Fruit fly (Drosophila melanogaster) whole organism, embryonic: ENCODE measurements around the gene grass.

Experiments
- Abd-B ChIP-seq: fragments of 200-800 bp; sonication (Bioruptor generic); optimal IDR thresholded peaks from 2 replicates; lab custom pipeline; 2018; ENCODE audit warnings: missing biosample characterization, mild to moderate bottlenecking, missing genetic modification characterization, moderate library complexity
- Atf3 ChIP-seq: fragments of 200-800 bp; sonication (Bioruptor generic); optimal IDR thresholded peaks from 3 replicates; lab custom pipeline; 2016; ENCODE audit warnings: missing biosample characterization, missing genetic modification characterization
- BtbVII ChIP-seq: fragments of 200-800 bp; sonication (Bioruptor generic); optimal IDR thresholded peaks from 3 replicates; lab custom pipeline; 2017; ENCODE audit warnings: missing biosample characterization, mild to moderate bottlenecking, missing genetic modification characterization
- CG10209 ChIP-seq: fragments of 200-800 bp; sonication (Bioruptor generic); optimal IDR thresholded peaks from 3 replicates; lab custom pipeline; 2017; ENCODE audit warnings: missing biosample characterization, mild to moderate bottlenecking, missing genetic modification characterization, missing genetic modification reagents
- CG10431 ChIP-seq: fragments of 200-800 bp; sonication (Bioruptor generic); optimal IDR thresholded peaks from 3 replicates; lab custom pipeline; 2018; ENCODE audit warnings: missing biosample characterization, mild to moderate bottlenecking, missing genetic modification characterization
- CG1233 ChIP-seq: fragments of 200-800 bp; sonication (Bioruptor generic); optimal IDR thresholded peaks from 4 replicates; lab custom pipeline; 2018; ENCODE audit warnings: missing biosample characterization, mild to moderate bottlenecking, missing genetic modification characterization
- CG12769 ChIP-seq: fragments of 200-800 bp; sonication (Bioruptor generic); optimal IDR thresholded peaks from 2 replicates; lab custom pipeline; 2019; ENCODE audit warnings: missing biosample characterization, mild to moderate bottlenecking, missing genetic modification characterization, moderate library complexity
- CG15269 ChIP-seq: fragments of 200-800 bp; sonication (Bioruptor generic); optimal IDR thresholded peaks from 2 replicates; lab custom pipeline; 2018; ENCODE audit warnings: missing biosample characterization, mild to moderate bottlenecking, missing genetic modification characterization, moderate library complexity
- CG15479 ChIP-seq: fragments of 200-800 bp; sonication (Bioruptor generic); optimal IDR thresholded peaks from 3 replicates; lab custom pipeline; 2019; ENCODE audit warnings: missing biosample characterization, mild to moderate bottlenecking, missing genetic modification characterization, moderate library complexity
- CG1832 ChIP-seq: fragments of 200-800 bp; sonication (Bioruptor generic); optimal IDR thresholded peaks from 2 replicates; lab custom pipeline; 2017; ENCODE audit warnings: missing biosample characterization, mild to moderate bottlenecking, missing genetic modification characterization, inconsistent platforms
- CG2875 ChIP-seq: fragments of 200-800 bp; sonication (Bioruptor generic); optimal IDR thresholded peaks from 2 replicates; lab custom pipeline; 2017; ENCODE audit warnings: missing biosample characterization, mild to moderate bottlenecking, missing genetic modification characterization, missing genetic modification reagents
- CG2889 ChIP-seq: fragments of 200-800 bp; sonication (Bioruptor generic); IDR thresholded peaks from 3 replicates; pipeline ENCODE4 v1.3.6; 2022; ENCODE audit warnings: missing biosample characterization, missing genetic modification characterization
- CG4328 ChIP-seq: fragments of 200-800 bp; sonication (Bioruptor generic); optimal IDR thresholded peaks from 3 replicates; lab custom pipeline; 2017; ENCODE audit warnings: missing biosample characterization, missing genetic modification reagents, missing genetic modification characterization
- CG4360 ChIP-seq: fragments of 200-800 bp; sonication (Bioruptor generic); IDR thresholded peaks from 2 replicates; pipeline ENCODE4 v1.3.6; 2022; ENCODE audit warnings: missing biosample characterization, missing genetic modification characterization
- CG4730 ChIP-seq: fragments of 200-800 bp; sonication (Bioruptor generic); IDR thresholded peaks from 2 replicates; pipeline ENCODE4 v1.3.6; 2022; ENCODE audit warnings: missing biosample characterization, missing genetic modification characterization
- CG6689 ChIP-seq: fragments of 200-800 bp; sonication (Bioruptor generic); IDR thresholded peaks from 2 replicates; pipeline ENCODE4 v1.3.6; 2022; ENCODE audit warnings: missing biosample characterization, missing genetic modification characterization
- CG8290 ChIP-seq, 3 experiments: fragments of 200-800 bp; sonication (Bioruptor generic); optimal IDR thresholded peaks; 2 replicates each; lab custom pipeline; 2016 to 2019; ENCODE audit warnings: missing biosample characterization in 3 of 3, missing genetic modification characterization in 3 of 3, mild to moderate bottlenecking in 2 of 3, moderate library complexity in 1 of 3
- D ChIP-seq, 2 experiments: fragments of 200-800 bp in 1 of 2; fragments of >200 bp in 1 of 2; sonication (Bioruptor generic) in 1 of 2; optimal IDR thresholded peaks; 2 replicates in 1 of 2; 3 replicates in 1 of 2; lab custom pipeline; 2017; ENCODE audit warnings: mild to moderate bottlenecking in 1 of 2, missing biosample characterization in 1 of 2, missing genetic modification characterization in 1 of 2, missing genetic modification reagents in 1 of 2
- Doc2 ChIP-seq: fragments of 200-800 bp; sonication (Bioruptor generic); IDR thresholded peaks from 2 replicates; pipeline ENCODE4 v1.3.6; 2022; ENCODE audit warnings: missing biosample characterization, missing genetic modification characterization
- Drgx ChIP-seq: fragments of 200-800 bp; sonication (Bioruptor generic); IDR thresholded peaks from 2 replicates; pipeline ENCODE4 v1.3.6; 2022; ENCODE audit warnings: missing biosample characterization, missing genetic modification characterization
- Elba2 ChIP-seq: fragments of 200-800 bp; sonication (Bioruptor generic); optimal IDR thresholded peaks from 3 replicates; lab custom pipeline; 2016; ENCODE audit warnings: missing biosample characterization, missing genetic modification characterization
- Med ChIP-seq: fragments of 200-800 bp; sonication (Bioruptor generic); peaks from one replicate; lab custom pipeline; 2016; ENCODE audit warnings: missing biosample characterization, missing genetic modification characterization, mild to moderate bottlenecking, inconsistent platforms, moderate library complexity
- PHDP ChIP-seq: fragments of 200-800 bp; sonication (Bioruptor generic); optimal IDR thresholded peaks from 3 replicates; lab custom pipeline; 2018; ENCODE audit warnings: missing biosample characterization, mild to moderate bottlenecking, missing genetic modification characterization, moderate library complexity
- Tbp ChIP-seq: fragments of >200 bp; optimal IDR thresholded peaks from 2 replicates; lab custom pipeline; 2018; ENCODE audit warnings: missing biosample characterization, missing genetic modification characterization
- Trl ChIP-seq, 3 experiments: fragments of >200 bp in 2 of 3; fragments of 200-800 bp in 1 of 3; sonication (Bioruptor generic) in 1 of 3; optimal IDR thresholded peaks; 2 replicates in 1 of 3; 3 replicates in 2 of 3; lab custom pipeline; 2016 to 2017; ENCODE audit warnings: missing biosample characterization in 1 of 3, missing genetic modification characterization in 1 of 3
- Vsx1 ChIP-seq: fragments of 200-800 bp; sonication (Bioruptor generic); optimal IDR thresholded peaks from 2 replicates; lab custom pipeline; 2017; ENCODE audit warnings: missing biosample characterization, mild to moderate bottlenecking, missing genetic modification characterization, missing genetic modification reagents
- abd-A ChIP-seq: fragments of 200-800 bp; sonication (Bioruptor generic); optimal IDR thresholded peaks from 3 replicates; lab custom pipeline; 2019; ENCODE audit warnings: missing biosample characterization, mild to moderate bottlenecking, missing genetic modification characterization, moderate library complexity
- cg ChIP-seq: fragments of 200-800 bp; sonication (Bioruptor generic); optimal IDR thresholded peaks from 3 replicates; lab custom pipeline; 2019; ENCODE audit warnings: missing biosample characterization, mild to moderate bottlenecking, missing genetic modification characterization, moderate library complexity
- crp ChIP-seq, 2 experiments: fragments of 200-800 bp; sonication (Bioruptor generic); optimal IDR thresholded peaks; 2 replicates in 1 of 2; 3 replicates in 1 of 2; lab custom pipeline; 2017; ENCODE audit warnings: missing biosample characterization in 2 of 2, missing genetic modification characterization in 2 of 2, mild to moderate bottlenecking in 1 of 2, moderate library complexity in 1 of 2
- dmrt11E ChIP-seq: fragments of 200-800 bp; sonication (Bioruptor generic); optimal IDR thresholded peaks from 3 replicates; lab custom pipeline; 2018; ENCODE audit warnings: missing biosample characterization, mild to moderate bottlenecking, missing genetic modification characterization, moderate library complexity
- exex ChIP-seq: fragments of 200-800 bp; sonication (Bioruptor generic); optimal IDR thresholded peaks from 4 replicates; lab custom pipeline; 2018; ENCODE audit warnings: missing biosample characterization, mild to moderate bottlenecking, missing genetic modification characterization, moderate library complexity
- ftz-f1 ChIP-seq: fragments of 200-800 bp; sonication (Bioruptor generic); optimal IDR thresholded peaks from 2 replicates; lab custom pipeline; 2016; ENCODE audit warnings: missing biosample characterization, missing genetic modification characterization
- gcm ChIP-seq: fragments of 200-800 bp; sonication (Bioruptor generic); optimal IDR thresholded peaks from 2 replicates; lab custom pipeline; 2019; ENCODE audit warnings: missing biosample characterization, mild to moderate bottlenecking, missing genetic modification characterization, moderate library complexity
- grn ChIP-seq: fragments of 200-800 bp; sonication (Bioruptor generic); optimal IDR thresholded peaks from 3 replicates; lab custom pipeline; 2017; ENCODE audit warnings: missing biosample characterization, missing genetic modification characterization
- insv ChIP-seq, 2 experiments: fragments of 200-800 bp; sonication (Bioruptor generic); optimal IDR thresholded peaks; 3 replicates each; lab custom pipeline; 2016 to 2018; ENCODE audit warnings: missing biosample characterization in 2 of 2, missing genetic modification characterization in 2 of 2
- mirr ChIP-seq: fragments of 200-800 bp; sonication (Bioruptor generic); optimal IDR thresholded peaks from 3 replicates; lab custom pipeline; 2018; ENCODE audit warnings: missing biosample characterization, mild to moderate bottlenecking, missing genetic modification characterization
- phol ChIP-seq: fragments of 200-800 bp; sonication (Bioruptor generic); optimal IDR thresholded peaks from 3 replicates; lab custom pipeline; 2018; ENCODE audit warnings: missing biosample characterization, mild to moderate bottlenecking, missing genetic modification characterization, moderate library complexity
- psq ChIP-seq: fragments of 200-800 bp; sonication (Bioruptor generic); optimal IDR thresholded peaks from 2 replicates; lab custom pipeline; 2017; ENCODE audit warnings: missing biosample characterization, missing genetic modification characterization
- scrt ChIP-seq: fragments of 200-800 bp; sonication (Bioruptor generic); optimal IDR thresholded peaks from 2 replicates; lab custom pipeline; 2018; ENCODE audit warnings: missing biosample characterization, mild to moderate bottlenecking, missing genetic modification characterization, moderate library complexity
- sd ChIP-seq: fragments of 200-800 bp; sonication (Bioruptor generic); optimal IDR thresholded peaks from 3 replicates; lab custom pipeline; 2018; ENCODE audit warnings: missing biosample characterization, mild to moderate bottlenecking, missing genetic modification characterization, moderate library complexity
- tio ChIP-seq: fragments of 200-800 bp; sonication (Bioruptor generic); optimal IDR thresholded peaks from 2 replicates; lab custom pipeline; 2017; ENCODE audit warnings: missing biosample characterization, missing genetic modification characterization, inconsistent platforms
- tx ChIP-seq: fragments of 200-800 bp; sonication (Bioruptor generic); optimal IDR thresholded peaks from 2 replicates; lab custom pipeline; 2016; ENCODE audit warnings: missing biosample characterization, missing genetic modification characterization
- vnd ChIP-seq: fragments of 200-800 bp; sonication (Bioruptor generic); IDR thresholded peaks from 3 replicates; pipeline ENCODE4 v1.3.6; 2022; ENCODE audit warnings: missing biosample characterization, missing genetic modification characterization; ENCODE audit not compliant: partially characterized antibody

grass gene

DNA sequence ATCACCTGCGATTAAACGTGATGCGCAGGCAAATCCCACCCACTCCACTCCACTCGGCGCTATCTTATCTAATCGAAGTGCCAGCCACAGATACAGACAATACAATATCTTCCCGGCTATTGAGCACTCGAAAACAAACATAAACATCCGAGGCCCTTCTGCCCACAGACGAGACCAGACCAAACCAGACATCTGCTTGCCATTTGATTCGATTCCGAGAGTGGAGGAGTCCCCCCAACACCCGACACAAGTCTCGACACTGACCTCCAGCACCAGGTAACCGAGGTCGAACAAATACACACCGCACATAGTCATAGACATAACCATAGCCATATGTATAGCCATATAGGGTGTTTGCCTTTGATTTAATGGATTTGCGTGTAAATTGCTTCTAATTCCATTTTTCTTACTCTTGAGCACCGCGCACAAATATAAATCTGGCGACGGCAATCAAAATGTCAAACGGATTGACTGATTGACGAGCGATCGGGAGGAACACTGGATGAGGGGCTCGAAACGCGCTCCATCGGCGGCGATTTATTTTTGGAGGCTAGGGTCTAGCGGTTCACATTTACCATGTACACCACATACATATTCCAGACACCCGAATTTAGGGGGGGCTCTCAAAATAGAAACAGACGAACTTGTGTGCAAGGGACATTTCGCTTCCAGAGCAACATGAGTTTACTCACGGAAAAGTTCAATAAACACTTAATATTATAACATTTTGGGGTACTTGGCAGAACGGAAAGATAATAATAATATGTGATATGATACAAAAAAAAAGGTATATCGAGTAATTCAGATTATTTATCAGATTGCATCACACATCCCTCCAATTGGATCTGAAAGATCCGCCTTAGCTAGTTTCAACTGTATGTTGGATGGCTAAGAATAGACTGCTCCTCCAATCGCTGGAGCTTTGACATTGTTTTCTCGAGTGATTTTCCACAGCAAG lies 8.7 kb upstream of the grass start (continued):
- TF ChIP-seq Doc2 (GFP tag; lab: Robert Waterston, UW) (no peak), CG1233 (GFP tag; lab: Kevin White, UChicago) (no peak), CG4328 (GFP tag; lab: Kevin White, UChicago) (no peak), CG2889 (GFP tag; lab: Robert Waterston, UW) (no peak), Drgx (no peak), phol (no peak), Vsx1 (GFP tag; lab: Kevin White, UChicago) (no peak), gcm (GFP tag; lab: Kevin White, UChicago) (no peak), CG8290 (GFP tag; optimal IDR thresholded peaks at IDR 0.05; lab: Kevin White, UChicago) (no peak), CG8290 (tag; optimal IDR thresholded peaks at IDR 0.05; lab: Kevin White, UChicago) (peak in 1 of 2 experiments; percentile 19), D (optimal IDR thresholded peaks at IDR 0.05; lab: Kevin White, UChicago) (no peak), D (GFP tag; optimal IDR thresholded peaks at IDR 0.05; lab: Kevin White, UChicago) (peak; percentile 6), CG4360 (GFP tag; lab: Robert Waterston, UW) (no peak), CG10209 (GFP tag; lab: Kevin White, UChicago) (no peak), CG2875 (no peak), CG6689 (GFP tag; lab: Robert Waterston, UW) (no peak), tx (GFP tag; lab: Kevin White, UChicago) (no peak), CG12769 (tag; lab: Kevin White, UChicago) (peak; percentile 89), Tbp (GFP tag; lab: Kevin White, UChicago) (no peak), tio (GFP tag; lab: Kevin White, UChicago) (no peak)

DNA sequence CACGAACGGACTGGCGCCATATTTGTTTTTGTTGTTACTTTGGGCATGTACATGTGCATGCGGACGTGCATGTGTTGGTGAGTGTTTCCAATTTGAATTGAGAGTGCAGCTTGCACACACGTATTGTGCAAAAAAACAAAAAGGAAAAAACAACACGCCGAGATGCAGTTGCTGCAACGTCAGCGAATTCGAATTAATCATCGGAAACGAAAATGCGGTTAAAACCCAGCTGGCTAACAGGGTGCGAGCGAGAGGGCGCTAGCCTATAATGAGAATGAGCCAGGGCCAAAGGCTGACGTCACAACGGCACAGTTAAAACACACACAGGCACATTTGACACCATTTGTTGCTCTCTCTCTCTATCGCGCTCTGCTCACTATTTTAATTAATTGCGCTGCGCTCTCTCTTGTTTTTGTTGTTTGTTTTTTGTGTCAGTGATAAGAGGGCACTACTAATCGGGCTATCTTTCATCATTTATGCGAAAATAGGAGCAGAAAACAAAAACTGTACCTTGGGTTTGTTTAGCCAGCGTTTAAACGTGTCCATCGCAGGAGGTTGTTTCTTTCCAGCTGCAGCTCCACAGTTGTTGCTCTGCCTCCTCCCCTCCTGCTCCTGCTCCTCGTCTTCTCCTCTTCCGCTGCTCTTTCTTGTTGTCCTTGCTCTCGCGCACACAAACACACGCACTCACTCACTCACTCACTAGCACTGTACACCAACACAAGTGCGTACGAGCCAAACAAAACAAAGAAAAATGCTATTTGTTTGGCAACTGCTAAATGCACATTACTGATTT lies 7.7 kb upstream of the grass start:
- peak; percentile 1 for TF ChIP-seq PHDP
- peak; percentile 68 for TF ChIP-seq ftz-f1 (GFP tag; lab: Kevin White, UChicago)
- peak; percentile 14 for TF ChIP-seq Atf3
- TF ChIP-seq cg (GFP tag; lab: Kevin White, UChicago) = peak; percentile 68
- TF ChIP-seq crp (GFP tag; optimal IDR thresholded peaks at IDR 0.05; lab: Kevin White, UChicago) = peak in 1 of 2 experiments; percentile 6
- TF ChIP-seq sd (tag; lab: Kevin White, UChicago) = peak; percentile 18
- no peak for TF ChIP-seq CG4730
- TF ChIP-seq CG10431 (GFP tag; lab: Kevin White, UChicago) = no peak
- peak; percentile 20 for TF ChIP-seq CG15269
- TF ChIP-seq Elba2 (GFP tag; lab: Kevin White, UChicago) = peak; percentile 65
- TF ChIP-seq CG4360 (GFP tag; lab: Robert Waterston, UW) = no peak
- peak; percentile 17 for TF ChIP-seq grn (GFP tag; lab: Kevin White, UChicago)
- TF ChIP-seq abd-A (tag; lab: Kevin White, UChicago) = peak; percentile 63
- peak; percentile 65 for TF ChIP-seq mirr (GFP tag; lab: Kevin White, UChicago)
- TF ChIP-seq Trl (optimal IDR thresholded peaks at IDR 0.05; lab: Kevin White, UChicago) = peak; percentile 73 to 93
- TF ChIP-seq Trl (GFP tag; optimal IDR thresholded peaks at IDR 0.05; lab: Kevin White, UChicago) = no peak
- no peak for TF ChIP-seq Abd-B (GFP tag; lab: Kevin White, UChicago)
- TF ChIP-seq Med = peak; percentile 61
- TF ChIP-seq CG1832 (GFP tag; lab: Kevin White, UChicago) = peak; percentile 53
- TF ChIP-seq exex (tag; lab: Kevin White, UChicago) = peak; percentile 71
- peak; percentile 4 for TF ChIP-seq BtbVII (GFP tag; lab: Kevin White, UChicago)
- peak; percentile 41 for TF ChIP-seq scrt (GFP tag; lab: Kevin White, UChicago)
- TF ChIP-seq insv (GFP tag; optimal IDR thresholded peaks at IDR 0.05; lab: Kevin White, UChicago) = peak in 1 of 2 experiments; percentile 72
- peak; percentile 58 for TF ChIP-seq phol
- TF ChIP-seq CG15479 (GFP tag; lab: Kevin White, UChicago) = peak; percentile 68
- TF ChIP-seq psq (GFP tag; lab: Kevin White, UChicago) = peak; percentile 32
- TF ChIP-seq vnd (GFP tag; lab: Robert Waterston, UW) = no peak
- no peak for TF ChIP-seq dmrt11E (tag; lab: Kevin White, UChicago)
